Fruit fly (Drosophila melanogaster) whole organism, embryonic: Measurements from ENCODE around the gene CG43850.
A peak's percentile ranks its signal among the peaks of the same experiment; 100 is the strongest.

Experiments
- Atf3 ChIP-seq: fragments of 200-800 bp; sonication (Bioruptor generic); optimal IDR thresholded peaks from 3 replicates; lab custom pipeline; 2016; ENCODE audit warnings: missing biosample characterization, missing genetic modification characterization
- Bgb ChIP-seq: fragments of 200-800 bp; sonication (Bioruptor generic); IDR thresholded peaks from 2 replicates; pipeline ENCODE4 v1.3.6; 2022; ENCODE audit warnings: missing biosample characterization, missing genetic modification characterization; ENCODE audit not compliant: partially characterized antibody
- CG10543 ChIP-seq: fragments of 200-800 bp; sonication (Bioruptor generic); optimal IDR thresholded peaks from 3 replicates; lab custom pipeline; 2017; ENCODE audit warnings: missing biosample characterization, mild to moderate bottlenecking, missing genetic modification characterization, moderate library complexity
- CG11247 ChIP-seq: fragments of 200-800 bp; sonication (Bioruptor generic); IDR thresholded peaks from 2 replicates; pipeline ENCODE4 v1.3.6; 2022; ENCODE audit warnings: missing biosample characterization, missing genetic modification characterization
- CG12391 ChIP-seq: fragments of 200-800 bp; sonication (Bioruptor generic); optimal IDR thresholded peaks from 3 replicates; lab custom pipeline; 2018; ENCODE audit warnings: missing biosample characterization, mild to moderate bottlenecking, missing genetic modification characterization, moderate library complexity
- CG12659 ChIP-seq: fragments of 200-800 bp; sonication (Bioruptor generic); optimal IDR thresholded peaks from 3 replicates; lab custom pipeline; 2017; ENCODE audit warnings: mild to moderate bottlenecking, missing biosample characterization, missing genetic modification reagents, missing genetic modification characterization
- CG14014 ChIP-seq: fragments of 200-800 bp; sonication (Bioruptor generic); IDR thresholded peaks from 2 replicates; pipeline ENCODE4 v1.3.6; 2022; ENCODE audit warnings: missing biosample characterization, missing genetic modification characterization
- CG14965 ChIP-seq: fragments of 200-800 bp; sonication (Bioruptor generic); optimal IDR thresholded peaks from 2 replicates; lab custom pipeline; 2016; ENCODE audit warnings: missing biosample characterization, missing genetic modification characterization, borderline replicate concordance
- CG1647 ChIP-seq: fragments of 200-800 bp; sonication (Bioruptor generic); optimal IDR thresholded peaks from 3 replicates; lab custom pipeline; 2016; ENCODE audit warnings: missing biosample characterization, missing genetic modification characterization
- CG16863 ChIP-seq: fragments of 200-800 bp; sonication (Bioruptor generic); optimal IDR thresholded peaks from 3 replicates; lab custom pipeline; 2016; ENCODE audit warnings: missing biosample characterization, missing genetic modification characterization
- CG17385 ChIP-seq: fragments of 200-800 bp; sonication (Bioruptor generic); optimal IDR thresholded peaks from 3 replicates; lab custom pipeline; 2018; ENCODE audit warnings: missing biosample characterization, mild to moderate bottlenecking, missing genetic modification characterization
- CG18599 ChIP-seq: fragments of 200-800 bp; sonication (Bioruptor generic); optimal IDR thresholded peaks from 3 replicates; lab custom pipeline; 2017; ENCODE audit warnings: missing biosample characterization, missing genetic modification characterization, mild to moderate bottlenecking, moderate library complexity, missing genetic modification reagents
- CG30020 ChIP-seq: fragments of 200-800 bp; optimal IDR thresholded peaks from 2 replicates; lab custom pipeline; 2019; ENCODE audit warnings: missing biosample characterization, mild to moderate bottlenecking, missing genetic modification characterization, moderate library complexity
- CG30403 ChIP-seq: fragments of 200-800 bp; sonication (Bioruptor generic); optimal IDR thresholded peaks from 3 replicates; lab custom pipeline; 2016; ENCODE audit warnings: missing biosample characterization, missing genetic modification characterization
- CG32532 ChIP-seq: fragments of 200-800 bp; sonication (Bioruptor generic); IDR thresholded peaks from 2 replicates; pipeline ENCODE4 v1.3.6; 2022; ENCODE audit warnings: missing biosample characterization, missing genetic modification characterization
- CG3281 ChIP-seq: fragments of 200-800 bp; sonication (Bioruptor generic); optimal IDR thresholded peaks from 3 replicates; lab custom pipeline; 2017; ENCODE audit warnings: missing biosample characterization, mild to moderate bottlenecking, missing genetic modification characterization
- CG33557 ChIP-seq: fragments of 200-800 bp; sonication (Bioruptor generic); optimal IDR thresholded peaks from 2 replicates; lab custom pipeline; 2019; ENCODE audit warnings: missing biosample characterization, mild to moderate bottlenecking, missing genetic modification characterization, moderate library complexity
- CG4404 ChIP-seq: fragments of 200-800 bp; sonication (Bioruptor generic); IDR thresholded peaks from 2 replicates; pipeline ENCODE4 v1.3.6; 2022; ENCODE audit warnings: missing biosample characterization, missing genetic modification characterization
- CG6272 ChIP-seq: fragments of 200-800 bp; sonication (Bioruptor generic); IDR thresholded peaks from 2 replicates; pipeline ENCODE4 v1.3.6; 2022; ENCODE audit warnings: missing biosample characterization, missing genetic modification characterization
- CG9437 ChIP-seq: fragments of 200-800 bp; sonication (Bioruptor generic); optimal IDR thresholded peaks from 2 replicates; lab custom pipeline; 2018; ENCODE audit warnings: missing biosample characterization, mild to moderate bottlenecking, missing genetic modification characterization
- Doc2 ChIP-seq: fragments of 200-800 bp; sonication (Bioruptor generic); IDR thresholded peaks from 2 replicates; pipeline ENCODE4 v1.3.6; 2022; ENCODE audit warnings: missing biosample characterization, missing genetic modification characterization
- ERR ChIP-seq: fragments of 200-800 bp; sonication (Bioruptor generic); optimal IDR thresholded peaks from 2 replicates; lab custom pipeline; 2016; ENCODE audit warnings: missing biosample characterization, missing genetic modification characterization
- Fer3 ChIP-seq: fragments of 200-800 bp; sonication (Bioruptor generic); optimal IDR thresholded peaks from 2 replicates; lab custom pipeline; 2018; ENCODE audit warnings: missing biosample characterization, mild to moderate bottlenecking, missing genetic modification characterization, moderate library complexity
- Hand ChIP-seq: fragments of 200-800 bp; sonication (Bioruptor generic); optimal IDR thresholded peaks from 2 replicates; lab custom pipeline; 2017; ENCODE audit warnings: mild to moderate bottlenecking, missing biosample characterization, missing genetic modification reagents, missing genetic modification characterization
- Hmr ChIP-seq: fragments of 200-800 bp; sonication (Bioruptor generic); optimal IDR thresholded peaks from 3 replicates; lab custom pipeline; 2017; ENCODE audit warnings: mild to moderate bottlenecking, missing biosample characterization, missing genetic modification reagents, missing genetic modification characterization
- Myb ChIP-seq: fragments of 200-800 bp; sonication (Bioruptor generic); optimal IDR thresholded peaks from 2 replicates; lab custom pipeline; 2016; ENCODE audit warnings: missing biosample characterization, missing genetic modification characterization
- NC2α ChIP-seq: fragments of 200-800 bp; sonication (Bioruptor generic); optimal IDR thresholded peaks from 2 replicates; lab custom pipeline; 2016; ENCODE audit warnings: missing biosample characterization, missing genetic modification characterization
- Pdp1 ChIP-seq, 2 experiments: fragments of 200-800 bp; sonication (Bioruptor generic); optimal IDR thresholded peaks; 3 replicates each; lab custom pipeline; 2016; ENCODE audit warnings: missing biosample characterization in 2 of 2, missing genetic modification characterization in 2 of 2, mild to moderate bottlenecking in 1 of 2, moderate library complexity in 1 of 2
- Side ChIP-seq: fragments of 200-800 bp; sonication (Bioruptor generic); optimal IDR thresholded peaks from 2 replicates; lab custom pipeline; 2016; ENCODE audit warnings: missing biosample characterization, missing genetic modification characterization
- Sry-δ ChIP-seq: fragments of 200-800 bp; sonication (Bioruptor generic); optimal IDR thresholded peaks from 2 replicates; lab custom pipeline; 2016; ENCODE audit warnings: missing biosample characterization, missing genetic modification characterization
- Tbp ChIP-seq: fragments of >200 bp; optimal IDR thresholded peaks from 2 replicates; lab custom pipeline; 2018; ENCODE audit warnings: missing biosample characterization, missing genetic modification characterization
- bbx ChIP-seq: fragments of 200-800 bp; sonication (Bioruptor generic); IDR thresholded peaks from 2 replicates; pipeline ENCODE4 v1.3.6; 2022; ENCODE audit warnings: missing biosample characterization, missing genetic modification characterization; ENCODE audit not compliant: partially characterized antibody
- cas ChIP-seq: fragments of 200-800 bp; sonication (Bioruptor generic); IDR thresholded peaks from 2 replicates; pipeline ENCODE4 v1.3.6; 2022; ENCODE audit warnings: missing biosample characterization, missing genetic modification characterization
- chm ChIP-seq: fragments of 200-800 bp; sonication (Bioruptor generic); IDR thresholded peaks from 2 replicates; pipeline ENCODE4 v1.3.6; 2022; ENCODE audit warnings: missing biosample characterization, missing genetic modification characterization
- ci ChIP-seq: fragments of 200-800 bp; sonication (Bioruptor generic); IDR thresholded peaks from 3 replicates; pipeline ENCODE4 v1.3.6; 2022; ENCODE audit warnings: missing biosample characterization, missing genetic modification characterization
- danr ChIP-seq: fragments of 200-800 bp; sonication (Bioruptor generic); IDR thresholded peaks from 2 replicates; pipeline ENCODE4 v1.3.6; 2022; ENCODE audit warnings: missing biosample characterization, missing genetic modification characterization
- dimm ChIP-seq: fragments of 200-800 bp; sonication (Bioruptor generic); IDR thresholded peaks from 2 replicates; pipeline ENCODE4 v1.3.6; 2022; ENCODE audit warnings: missing biosample characterization, missing genetic modification characterization
- dmrt11E ChIP-seq: fragments of 200-800 bp; sonication (Bioruptor generic); optimal IDR thresholded peaks from 3 replicates; lab custom pipeline; 2018; ENCODE audit warnings: missing biosample characterization, mild to moderate bottlenecking, missing genetic modification characterization, moderate library complexity
- gro ChIP-seq: fragments of 200-800 bp; sonication (Bioruptor generic); optimal IDR thresholded peaks from 2 replicates; lab custom pipeline; 2016; ENCODE audit warnings: missing biosample characterization, missing genetic modification characterization
- jigr1 ChIP-seq: fragments of 200-800 bp; sonication (Bioruptor generic); IDR thresholded peaks from 3 replicates; pipeline ENCODE4 v1.3.6; 2022; ENCODE audit warnings: missing biosample characterization, missing genetic modification characterization
- knrl ChIP-seq: fragments of 200-800 bp; sonication (Bioruptor generic); IDR thresholded peaks from 3 replicates; pipeline ENCODE4 v1.3.6; 2022; ENCODE audit warnings: missing biosample characterization, missing genetic modification characterization; ENCODE audit not compliant: partially characterized antibody
- lbe ChIP-seq: fragments of 200-800 bp; sonication (Bioruptor generic); optimal IDR thresholded peaks from 2 replicates; lab custom pipeline; 2016; ENCODE audit warnings: missing biosample characterization, mild to moderate bottlenecking, missing genetic modification characterization
- nmo ChIP-seq: fragments of 200-800 bp; sonication (Bioruptor generic); optimal IDR thresholded peaks from 2 replicates; lab custom pipeline; 2018; ENCODE audit warnings: missing biosample characterization, mild to moderate bottlenecking, missing genetic modification characterization, moderate library complexity
- sens ChIP-seq: fragments of 200-800 bp; sonication (Bioruptor generic); peaks from one replicate; lab custom pipeline; 2016; ENCODE audit warnings: missing biosample characterization, missing genetic modification characterization
- slp2 ChIP-seq: fragments of 200-800 bp; sonication (Bioruptor generic); optimal IDR thresholded peaks from 2 replicates; lab custom pipeline; 2016; ENCODE audit warnings: missing biosample characterization, missing genetic modification characterization
- trh ChIP-seq: fragments of 200-800 bp; sonication (Bioruptor generic); optimal IDR thresholded peaks from 2 replicates; lab custom pipeline; 2016; ENCODE audit warnings: missing biosample characterization, missing genetic modification characterization
- ttk ChIP-seq: fragments of 200-800 bp; sonication (Bioruptor generic); IDR thresholded peaks from 2 replicates; pipeline ENCODE4 v2.1.2; 2022; ENCODE audit warnings: missing biosample characterization, missing genetic modification characterization
- tup ChIP-seq: fragments of 200-800 bp; sonication (Bioruptor generic); optimal IDR thresholded peaks from 2 replicates; lab custom pipeline; 2016; ENCODE audit warnings: missing biosample characterization, mild to moderate bottlenecking, missing genetic modification characterization, moderate library complexity
- usp ChIP-seq: fragments of >200 bp; optimal IDR thresholded peaks from 2 replicates; lab custom pipeline; 2017; ENCODE audit warnings: missing biosample characterization, missing genetic modification characterization
- vfl ChIP-seq: fragments of 200-800 bp; sonication (Bioruptor generic); optimal IDR thresholded peaks from 2 replicates; lab custom pipeline; 2016; ENCODE audit warnings: missing biosample characterization, missing genetic modification characterization

CG43850 gene

dm6 chr2L:13366109-13366747 is 49.0 kb upstream of the CG43850 start, which contains the start of the genes Nnp-1 and Grx3 (continued):
- TF ChIP-seq Doc2 (no peak), CG10543 (GFP tag; lab: Kevin White, UChicago) (peak; percentile 82), cas (GFP tag; lab: Robert Waterston, UW) (no peak), CG14965 (GFP tag; lab: Kevin White, UChicago) (no peak), bbx (GFP tag; lab: Robert Waterston, UW) (no peak), Sry-δ (no peak), CG32532 (GFP tag; lab: Robert Waterston, UW) (peak; percentile 56; the same call in 1 of the 2 replicates), Side (GFP tag; lab: Kevin White, UChicago) (no peak), trh (GFP tag; lab: Kevin White, UChicago) (no peak), sens (GFP tag; lab: Kevin White, UChicago) (no peak), danr (GFP tag; lab: Robert Waterston, UW) (no peak), Hmr (GFP tag; lab: Kevin White, UChicago) (peak; percentile 20), slp2 (GFP tag; lab: Kevin White, UChicago) (no peak), lbe (no peak), Bgb (GFP tag; lab: Robert Waterston, UW) (0 out of 2 replicates have a peak, but pooled peaks have one; percentile 7), dimm (no peak), NC2α (GFP tag; lab: Kevin White, UChicago) (no peak), CG9437 (GFP tag; lab: Kevin White, UChicago) (peak; percentile 60), CG12659 (GFP tag; lab: Kevin White, UChicago) (peak; percentile 79), CG30403 (GFP tag; lab: Kevin White, UChicago) (peak; percentile 57), ttk (GFP tag; lab: Robert Waterston, UW) (peak; percentile 34; the same call in 1 of the 2 replicates), Myb (GFP tag; lab: Kevin White, UChicago) (no peak), Tbp (GFP tag; lab: Kevin White, UChicago) (no peak), chm (no peak), ERR (GFP tag; lab: Kevin White, UChicago) (no peak), nmo (peak; percentile 82), CG12391 (tag; lab: Kevin White, UChicago) (no peak), ci (GFP tag; lab: Robert Waterston, UW) (0 out of 3 replicates have a peak, but pooled peaks have one; percentile 12), CG4404 (GFP tag; lab: Robert Waterston, UW) (no peak; the same call in 1 of the 2 replicates), CG30020 (tag; lab: Kevin White, UChicago) (peak; percentile 65), tup (no peak), Atf3 (GFP tag; lab: Kevin White, UChicago) (no peak), CG18599 (no peak), Pdp1 (GFP tag; optimal IDR thresholded peaks at IDR 0.05; lab: Kevin White, UChicago) (no peak), jigr1 (GFP tag; lab: Robert Waterston, UW) (no peak), knrl (GFP tag; lab: Robert Waterston, UW) (peak; percentile 32; the same call in 1 of the 3 replicates), gro (GFP tag; lab: Kevin White, UChicago) (no peak), CG16863 (GFP tag; lab: Kevin White, UChicago) (no peak), CG33557 (GFP tag; lab: Kevin White, UChicago) (no peak), dmrt11E (tag; lab: Kevin White, UChicago) (peak; percentile 61), CG17385 (GFP tag; lab: Kevin White, UChicago) (peak; percentile 51), CG11247 (GFP tag; lab: Robert Waterston, UW) (no peak), Hand (GFP tag; lab: Kevin White, UChicago) (no peak), Fer3 (no peak), vfl (GFP tag; lab: Kevin White, UChicago) (no peak), usp (no peak), CG14014 (GFP tag; lab: Robert Waterston, UW) (no peak), CG1647 (GFP tag; lab: Kevin White, UChicago) (no peak), CG3281 (GFP tag; lab: Kevin White, UChicago) (no peak), CG6272 (GFP tag; lab: Robert Waterston, UW) (no peak)
